Fruit fly (Drosophila melanogaster): Measurements from ENCODE around the gene egh.

dm6 chrX:2619651-2620050, 31.3 kb downstream of the egh start, which contains the start of the genes Tsp3A and Seipin:
- no peak for TF ChIP-seq CTCF (optimal IDR thresholded peaks at IDR 0.05)
- no peak for TF ChIP-seq CG8478 (optimal IDR thresholded peaks at IDR 0.05)
